Worm (Caenorhabditis elegans): Measurements from ENCODE around the gene C28D4.5.

- TF ChIP-seq unc-62 (GFP tag; optimal IDR thresholded peaks at IDR 0.05) (no peak), snu-23 (GFP tag; optimal IDR thresholded peaks at IDR 0.05) (no peak), tlp-1 (tag; optimal IDR thresholded peaks at IDR 0.05) (no peak), ceh-90 (tag; optimal IDR thresholded peaks at IDR 0.05) (no peak)
Observed at ce11 chrIV:9714264-9714663, 32.4 kb downstream of the C28D4.5 start.

Data from whole organism, L1 larva.